Worm (Caenorhabditis elegans): ENCODE measurements around the gene cyy-1.

cyy-1 gene

DNA sequence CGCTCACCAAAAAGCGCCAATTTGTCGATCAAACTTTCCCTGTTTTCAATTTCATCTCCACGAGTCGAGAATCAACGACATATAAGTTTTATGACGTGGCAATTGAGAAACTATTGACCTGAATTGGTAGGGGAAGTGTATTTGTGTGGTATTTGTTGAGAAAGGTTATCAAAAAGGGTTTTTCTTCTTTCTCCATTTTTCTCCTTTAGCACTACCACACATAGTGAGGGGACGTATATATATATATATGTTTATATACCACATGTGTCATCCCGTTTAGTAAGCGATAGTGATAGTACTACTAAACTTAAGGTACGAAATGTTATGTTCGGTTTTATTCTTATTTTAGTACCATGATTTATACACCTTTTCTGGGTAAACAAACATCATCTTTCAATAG is 51.9 kb downstream of the cyy-1 start:
- TF ChIP-seq pha-4 (tag; optimal IDR thresholded peaks at IDR 0.05) = no peak
- TF ChIP-seq nhr-11 (tag; optimal IDR thresholded peaks at IDR 0.05) = no peak
- no peak for TF ChIP-seq ceh-22 (tag; optimal IDR thresholded peaks at IDR 0.05)
- no peak for TF ChIP-seq unc-55 (GFP tag; optimal IDR thresholded peaks at IDR 0.05)
- TF ChIP-seq dve-1 (tag; optimal IDR thresholded peaks at IDR 0.05) = no peak
- TF ChIP-seq hlh-6 (tag; optimal IDR thresholded peaks at IDR 0.05) = no peak

Data from whole organism, late embryonic.